Fruit fly (Drosophila melanogaster) whole organism, prepupa: ENCODE data around the gene RpL13A.

Source experiments
- Blimp-1 ChIP-seq: fragments of 200-800 bp; sonication (Bioruptor generic); optimal IDR thresholded peaks from 3 replicates; lab custom pipeline; 2017; ENCODE audit warnings: missing biosample characterization, missing genetic modification characterization, mild to moderate bottlenecking, moderate library complexity, missing genetic modification reagents
- CG10631 ChIP-seq: fragments of 200-800 bp; sonication (Bioruptor generic); optimal IDR thresholded peaks from 2 replicates; lab custom pipeline; 2016; ENCODE audit warnings: missing biosample characterization, missing genetic modification characterization
- CG10669 ChIP-seq: fragments of 200-800 bp; sonication (Bioruptor generic); optimal IDR thresholded peaks from 3 replicates; lab custom pipeline; 2018; ENCODE audit warnings: missing biosample characterization, mild to moderate bottlenecking, missing genetic modification characterization, moderate library complexity
- CG11294 ChIP-seq: fragments of 200-800 bp; sonication (Bioruptor generic); IDR thresholded peaks from 2 replicates; pipeline ENCODE4 v1.3.6; 2022; ENCODE audit warnings: missing biosample characterization, missing genetic modification characterization
- CG11902 ChIP-seq: fragments of 200-800 bp; sonication (Bioruptor generic); optimal IDR thresholded peaks from 3 replicates; lab custom pipeline; 2016; ENCODE audit warnings: missing biosample characterization, missing genetic modification characterization
- CG15336 ChIP-seq: fragments of 200-800 bp; sonication (Bioruptor generic); IDR thresholded peaks from 2 replicates; pipeline ENCODE4 v1.3.6; 2022; ENCODE audit warnings: missing biosample characterization, missing genetic modification characterization
- CG1621 ChIP-seq: fragments of 200-800 bp; sonication (Bioruptor generic); optimal IDR thresholded peaks from 3 replicates; lab custom pipeline; 2018; ENCODE audit warnings: missing biosample characterization, mild to moderate bottlenecking, missing genetic modification characterization
- CG3032 ChIP-seq: fragments of 200-800 bp; optimal IDR thresholded peaks from 2 replicates; lab custom pipeline; 2019; ENCODE audit warnings: missing biosample characterization, mild to moderate bottlenecking, missing genetic modification characterization, moderate library complexity
- CG32006 ChIP-seq: fragments of 200-800 bp; sonication (Bioruptor generic); optimal IDR thresholded peaks from 3 replicates; lab custom pipeline; 2017; ENCODE audit warnings: missing biosample characterization, mild to moderate bottlenecking, missing genetic modification characterization
- CG4318 ChIP-seq: fragments of 200-800 bp; sonication (Bioruptor generic); optimal IDR thresholded peaks from 3 replicates; lab custom pipeline; 2017; ENCODE audit warnings: missing biosample characterization, mild to moderate bottlenecking, missing genetic modification characterization
- CG6163 ChIP-seq: fragments of 200-800 bp; sonication (Bioruptor generic); IDR thresholded peaks from 3 replicates; pipeline ENCODE4 v1.3.6; 2022; ENCODE audit warnings: missing biosample characterization, missing genetic modification characterization
- CG6276 ChIP-seq: fragments of 200-800 bp; sonication (Bioruptor generic); optimal IDR thresholded peaks from 2 replicates; lab custom pipeline; 2017; ENCODE audit warnings: missing biosample characterization, mild to moderate bottlenecking, missing genetic modification characterization
- CG6792 ChIP-seq: fragments of 200-800 bp; sonication (Bioruptor generic); optimal IDR thresholded peaks from 3 replicates; lab custom pipeline; 2016; ENCODE audit warnings: missing biosample characterization, missing genetic modification characterization
- CG6808 ChIP-seq: fragments of 200-800 bp; sonication (Bioruptor generic); optimal IDR thresholded peaks from 3 replicates; lab custom pipeline; 2017; ENCODE audit warnings: missing biosample characterization, missing genetic modification characterization, mild to moderate bottlenecking, moderate library complexity, missing genetic modification reagents
- CG6854 ChIP-seq: fragments of 200-800 bp; sonication (Bioruptor generic); optimal IDR thresholded peaks from 2 replicates; lab custom pipeline; 2017; ENCODE audit warnings: missing biosample characterization, mild to moderate bottlenecking, missing genetic modification characterization
- CG8119 ChIP-seq: fragments of 200-800 bp; sonication (Bioruptor generic); IDR thresholded peaks from 3 replicates; pipeline ENCODE4 v1.3.6; 2022; ENCODE audit warnings: missing biosample characterization, missing genetic modification characterization
- CG8319 ChIP-seq: fragments of 200-800 bp; sonication (Bioruptor generic); optimal IDR thresholded peaks from 3 replicates; lab custom pipeline; 2016; ENCODE audit warnings: missing biosample characterization, missing genetic modification characterization
- CG9139 ChIP-seq: fragments of 200-800 bp; sonication (Bioruptor generic); optimal IDR thresholded peaks from 3 replicates; lab custom pipeline; 2017; ENCODE audit warnings: missing biosample characterization, mild to moderate bottlenecking, missing genetic modification characterization
- Eip75B ChIP-seq: fragments of 200-800 bp; sonication (Bioruptor generic); optimal IDR thresholded peaks from 3 replicates; lab custom pipeline; 2016; ENCODE audit warnings: missing biosample characterization, missing genetic modification characterization
- Eip93F ChIP-seq: fragments of 200-800 bp; sonication (Bioruptor generic); optimal IDR thresholded peaks from 2 replicates; lab custom pipeline; 2016; ENCODE audit warnings: missing biosample characterization, mild to moderate bottlenecking, missing genetic modification characterization
- Ets21C ChIP-seq: fragments of 200-800 bp; sonication (Bioruptor generic); optimal IDR thresholded peaks from 3 replicates; lab custom pipeline; 2016; ENCODE audit warnings: missing biosample characterization, missing genetic modification characterization
- Ets96B ChIP-seq: fragments of 200-800 bp; optimal IDR thresholded peaks from 2 replicates; lab custom pipeline; 2019; ENCODE audit warnings: missing biosample characterization, mild to moderate bottlenecking, missing genetic modification characterization, moderate library complexity
- Gug ChIP-seq: fragments of 200-800 bp; sonication (Bioruptor generic); IDR thresholded peaks from 2 replicates; pipeline ENCODE4 v1.3.6; 2022; ENCODE audit warnings: missing biosample characterization, missing genetic modification characterization
- Hr39 ChIP-seq: fragments of 200-800 bp; sonication (Bioruptor generic); optimal IDR thresholded peaks from 2 replicates; lab custom pipeline; 2016; ENCODE audit warnings: missing biosample characterization, missing genetic modification characterization
- Hr4 ChIP-seq: fragments of 200-800 bp; sonication (Bioruptor generic); optimal IDR thresholded peaks from 3 replicates; lab custom pipeline; 2016; ENCODE audit warnings: missing biosample characterization, missing genetic modification characterization
- Lpt ChIP-seq: fragments of 200-800 bp; sonication (Bioruptor generic); optimal IDR thresholded peaks from 3 replicates; lab custom pipeline; 2016; ENCODE audit warnings: missing biosample characterization, missing genetic modification characterization
- Met ChIP-seq: fragments of 200-800 bp; sonication (Bioruptor generic); optimal IDR thresholded peaks from 3 replicates; lab custom pipeline; 2016; ENCODE audit warnings: missing biosample characterization, missing genetic modification characterization
- Smox ChIP-seq: fragments of 200-800 bp; sonication (Bioruptor generic); optimal IDR thresholded peaks from 3 replicates; lab custom pipeline; 2016; ENCODE audit warnings: missing biosample characterization, missing genetic modification characterization
- Sox15 ChIP-seq: fragments of 200-800 bp; sonication (Bioruptor generic); optimal IDR thresholded peaks from 3 replicates; lab custom pipeline; 2016; ENCODE audit warnings: missing biosample characterization, missing genetic modification characterization
- achi ChIP-seq: fragments of 200-800 bp; sonication (Bioruptor generic); optimal IDR thresholded peaks from 3 replicates; lab custom pipeline; 2016; ENCODE audit warnings: missing biosample characterization, missing genetic modification characterization
- acj6 ChIP-seq: fragments of 200-800 bp; sonication (Bioruptor generic); optimal IDR thresholded peaks from 3 replicates; lab custom pipeline; 2016; ENCODE audit warnings: missing biosample characterization, missing genetic modification characterization
- cyc ChIP-seq: fragments of 200-800 bp; sonication (Bioruptor generic); optimal IDR thresholded peaks from 3 replicates; lab custom pipeline; 2016; ENCODE audit warnings: missing biosample characterization, missing genetic modification characterization
- dac ChIP-seq: fragments of 200-800 bp; sonication (Bioruptor generic); optimal IDR thresholded peaks from 2 replicates; lab custom pipeline; 2017; ENCODE audit warnings: missing biosample characterization, mild to moderate bottlenecking, missing genetic modification characterization
- dsx ChIP-seq: fragments of 200-800 bp; optimal IDR thresholded peaks from 3 replicates; lab custom pipeline; 2019; ENCODE audit warnings: missing biosample characterization, mild to moderate bottlenecking, missing genetic modification characterization, moderate library complexity; ENCODE audit not compliant: poor library complexity, severe bottlenecking
- esn ChIP-seq: fragments of 200-800 bp; sonication (Bioruptor generic); optimal IDR thresholded peaks from 2 replicates; lab custom pipeline; 2016; ENCODE audit warnings: missing biosample characterization, mild to moderate bottlenecking, missing genetic modification characterization, moderate library complexity
- fd59A ChIP-seq: fragments of 200-800 bp; sonication (Bioruptor generic); optimal IDR thresholded peaks from 2 replicates; lab custom pipeline; 2017; ENCODE audit warnings: missing biosample characterization, mild to moderate bottlenecking, missing genetic modification characterization, missing genetic modification reagents
- fkh ChIP-seq: fragments of 200-800 bp; sonication (Bioruptor generic); optimal IDR thresholded peaks from 3 replicates; lab custom pipeline; 2017; ENCODE audit warnings: missing biosample characterization, mild to moderate bottlenecking, missing genetic modification characterization, moderate library complexity
- net ChIP-seq: fragments of 200-800 bp; sonication (Bioruptor generic); optimal IDR thresholded peaks from 3 replicates; lab custom pipeline; 2016; ENCODE audit warnings: missing biosample characterization, missing genetic modification characterization
- pdm3 ChIP-seq: fragments of 200-800 bp; sonication (Bioruptor generic); optimal IDR thresholded peaks from 3 replicates; lab custom pipeline; 2016; ENCODE audit warnings: missing biosample characterization, missing genetic modification characterization
- ss ChIP-seq, 2 experiments: fragments of 200-800 bp; sonication (Bioruptor generic); optimal IDR thresholded peaks; 2 replicates in 1 of 2; 3 replicates in 1 of 2; lab custom pipeline; 2017 to 2018; ENCODE audit warnings: mild to moderate bottlenecking in 2 of 2, missing biosample characterization in 2 of 2, missing genetic modification characterization in 2 of 2, moderate library complexity in 1 of 2
- svp ChIP-seq: fragments of 200-800 bp; sonication (Bioruptor generic); peaks from one replicate; lab custom pipeline; 2016; ENCODE audit warnings: missing biosample characterization, missing genetic modification characterization
- vri ChIP-seq: fragments of 200-800 bp; sonication (Bioruptor generic); optimal IDR thresholded peaks from 3 replicates; lab custom pipeline; 2016; ENCODE audit warnings: missing biosample characterization, mild to moderate bottlenecking, missing genetic modification characterization

Gene RpL13A

DNA sequence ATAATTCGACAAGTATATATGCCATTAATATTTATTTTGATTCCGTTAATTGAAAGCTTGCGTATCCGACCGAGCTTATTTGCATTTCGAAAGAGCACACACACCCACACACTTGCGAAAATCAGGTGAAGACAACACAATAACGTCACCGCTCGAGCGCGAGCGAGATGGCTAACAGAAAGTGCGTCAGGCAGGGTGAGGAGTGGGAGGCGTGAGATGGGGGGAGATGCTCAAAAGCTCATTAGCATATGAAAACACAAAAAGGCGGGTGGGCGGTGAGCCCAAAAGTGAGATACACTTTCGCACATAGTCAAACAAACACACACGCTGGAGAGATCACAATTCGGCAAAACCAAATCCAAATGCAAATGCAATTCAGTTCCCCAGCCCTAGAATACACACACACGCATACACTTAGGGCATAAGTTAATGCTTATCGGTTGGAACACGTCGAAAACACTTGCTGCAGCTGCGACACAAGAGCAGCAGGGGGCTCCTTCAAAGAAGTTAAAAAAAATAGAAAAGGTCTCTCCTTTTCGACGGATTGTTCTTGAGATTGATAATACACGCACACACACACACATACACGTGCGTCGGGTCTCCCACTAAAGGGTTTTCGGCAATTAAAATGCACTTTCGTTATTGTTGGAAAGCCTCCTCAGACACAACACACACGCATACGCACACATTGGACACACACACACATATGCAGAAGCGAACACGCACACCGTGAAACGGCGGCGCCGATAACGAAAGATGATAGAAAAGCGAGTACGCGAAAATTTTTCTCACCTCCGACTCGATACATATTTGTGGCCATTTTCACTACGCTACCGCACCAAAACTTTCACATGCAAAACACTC is 23.7 kb downstream of the RpL13A start (continued):
- TF ChIP-seq Ets96B = no peak
- no peak for TF ChIP-seq Smox (GFP tag; lab: Kevin White, UChicago)
- TF ChIP-seq CG11294 (GFP tag; lab: Robert Waterston, UW) = no peak
- TF ChIP-seq CG32006 (GFP tag; lab: Kevin White, UChicago) = no peak
- TF ChIP-seq Sox15 (GFP tag; lab: Kevin White, UChicago) = no peak
- TF ChIP-seq fkh (GFP tag; lab: Kevin White, UChicago) = peak; percentile 41
- TF ChIP-seq cyc (GFP tag; lab: Kevin White, UChicago) = peak; percentile 7
- peak; percentile 28 for TF ChIP-seq esn (GFP tag; lab: Kevin White, UChicago)
- no peak for TF ChIP-seq CG9139 (GFP tag; lab: Kevin White, UChicago)
- peak; percentile 10; the same call in 1 of the 2 replicates for TF ChIP-seq CG15336
- no peak for TF ChIP-seq Met (GFP tag; lab: Kevin White, UChicago)
- no peak for TF ChIP-seq Eip75B (GFP tag; lab: Kevin White, UChicago)
- TF ChIP-seq CG6276 (GFP tag; lab: Kevin White, UChicago) = no peak
- no peak for TF ChIP-seq achi
- no peak for TF ChIP-seq CG1621 (tag; lab: Kevin White, UChicago)
- TF ChIP-seq CG10631 (GFP tag; lab: Kevin White, UChicago) = no peak
- TF ChIP-seq CG6792 (GFP tag; lab: Kevin White, UChicago) = peak; percentile 5
- TF ChIP-seq dsx (GFP tag; lab: Kevin White, UChicago) = no peak
- TF ChIP-seq net (GFP tag; lab: Kevin White, UChicago) = no peak
- TF ChIP-seq fd59A (GFP tag; lab: Kevin White, UChicago) = no peak
- no peak for TF ChIP-seq dac (GFP tag; lab: Kevin White, UChicago)
- TF ChIP-seq Eip93F (GFP tag; lab: Kevin White, UChicago) = peak; percentile 60
- no peak for TF ChIP-seq acj6 (GFP tag; lab: Kevin White, UChicago)

DNA sequence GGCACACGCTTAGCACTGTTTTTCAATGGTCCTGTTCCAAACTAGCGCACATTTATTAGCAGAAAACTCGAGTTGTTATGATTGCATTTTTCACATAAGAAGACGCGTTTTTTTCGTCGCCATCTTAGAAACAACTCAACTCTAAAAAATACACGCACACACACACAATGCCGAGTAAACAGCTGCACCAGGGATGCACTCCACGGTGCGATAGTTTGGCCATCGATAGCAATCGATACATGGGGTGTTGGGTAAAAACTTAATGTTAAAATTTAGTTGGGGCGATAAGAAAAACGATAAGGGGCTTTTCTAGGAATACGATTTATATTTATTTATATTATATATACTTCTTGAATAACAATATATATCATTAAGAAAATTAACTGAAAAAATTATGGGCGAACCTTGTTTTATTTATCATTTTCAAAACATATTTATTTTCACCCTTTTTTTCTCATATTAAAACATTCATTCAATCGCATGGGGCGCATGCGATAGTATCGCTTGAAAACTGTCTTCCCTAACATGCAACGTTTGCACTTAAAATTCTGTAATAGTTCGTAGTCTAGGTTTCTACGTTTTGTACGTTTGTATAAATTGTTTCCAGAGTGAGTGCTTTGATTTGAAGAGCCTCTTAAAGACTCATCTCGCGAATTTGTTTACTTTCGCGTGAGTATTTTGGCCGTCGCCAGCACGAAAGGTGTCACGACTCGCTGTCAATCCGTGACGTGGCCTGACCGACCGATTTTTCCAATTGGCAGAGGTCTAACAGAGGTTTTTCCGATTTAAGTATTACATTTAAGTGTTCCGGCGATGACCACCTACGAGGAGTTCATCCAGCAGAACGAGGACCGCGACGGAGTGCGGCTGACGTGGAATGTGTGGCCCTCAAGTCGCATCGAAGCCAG is 24.5 kb downstream of the RpL13A start, which contains the start of the genes MTA1-like and Sec23:
MTA1-like (minus strand) TSS at position 170 of the 908 bp plus-strand sequence.
Sec23 (plus strand) TSS at position 497 of the 908 bp plus-strand sequence.
- peak; percentile 21 for TF ChIP-seq CG10669 (GFP tag; lab: Kevin White, UChicago)
- TF ChIP-seq CG6276 (GFP tag; lab: Kevin White, UChicago) = no peak
- TF ChIP-seq CG6854 (GFP tag; lab: Kevin White, UChicago) = peak; percentile 12
- TF ChIP-seq CG8119 (GFP tag; lab: Robert Waterston, UW) = no peak
- TF ChIP-seq cyc (GFP tag; lab: Kevin White, UChicago) = peak; percentile 51
- TF ChIP-seq CG6808 (GFP tag; lab: Kevin White, UChicago) = no peak
- peak; percentile 28 for TF ChIP-seq vri (GFP tag; lab: Kevin White, UChicago)
- peak; percentile 11; the same call in 1 of the 2 replicates for TF ChIP-seq Gug (GFP tag; lab: Robert Waterston, UW)
- peak; percentile 73 for TF ChIP-seq esn (GFP tag; lab: Kevin White, UChicago)
- TF ChIP-seq Sox15 (GFP tag; lab: Kevin White, UChicago) = peak; percentile 43
- TF ChIP-seq CG32006 (GFP tag; lab: Kevin White, UChicago) = peak; percentile 66
- peak; percentile 77 for TF ChIP-seq CG10631 (GFP tag; lab: Kevin White, UChicago)
- TF ChIP-seq Ets21C (GFP tag; lab: Kevin White, UChicago) = peak; percentile 62
- TF ChIP-seq Hr39 (GFP tag; lab: Kevin White, UChicago) = peak; percentile 68
- TF ChIP-seq Ets96B = peak; percentile 44
- TF ChIP-seq Hr4 (GFP tag; lab: Kevin White, UChicago) = peak; percentile 61
- TF ChIP-seq achi = peak; percentile 63
- TF ChIP-seq ss (GFP tag; optimal IDR thresholded peaks at IDR 0.05; lab: Kevin White, UChicago) = peak; percentile 21 to 28
- TF ChIP-seq svp (GFP tag; lab: Kevin White, UChicago) = peak; percentile 88
- TF ChIP-seq CG4318 (GFP tag; lab: Kevin White, UChicago) = no peak
- peak; percentile 48 for TF ChIP-seq dsx (GFP tag; lab: Kevin White, UChicago)
- peak; percentile 44 for TF ChIP-seq pdm3 (GFP tag; lab: Kevin White, UChicago)
- TF ChIP-seq CG6792 (GFP tag; lab: Kevin White, UChicago) = peak; percentile 58
- peak; percentile 91 for TF ChIP-seq fkh (GFP tag; lab: Kevin White, UChicago)
- peak; percentile 4 for TF ChIP-seq Lpt (GFP tag; lab: Kevin White, UChicago)
- TF ChIP-seq Blimp-1 (GFP tag; lab: Kevin White, UChicago) = no peak
- peak; percentile 44 for TF ChIP-seq Met (GFP tag; lab: Kevin White, UChicago)
- 0 out of 2 replicates have a peak, but pooled peaks have one; percentile 11 for TF ChIP-seq CG11294 (GFP tag; lab: Robert Waterston, UW)
- no peak for TF ChIP-seq CG9139 (GFP tag; lab: Kevin White, UChicago)
- peak; percentile 45 for TF ChIP-seq Smox (GFP tag; lab: Kevin White, UChicago)
- peak; percentile 31; the same call in 1 of the 3 replicates for TF ChIP-seq CG6163 (GFP tag; lab: Robert Waterston, UW)
- TF ChIP-seq Eip93F (GFP tag; lab: Kevin White, UChicago) = no peak
- TF ChIP-seq CG8319 (GFP tag; lab: Kevin White, UChicago) = peak; percentile 34
- peak; percentile 54 for TF ChIP-seq CG3032 (tag; lab: Kevin White, UChicago)
- peak; percentile 49 for TF ChIP-seq CG11902 (GFP tag; lab: Kevin White, UChicago)
